Worm (Caenorhabditis elegans) whole organism, L4 larva: ENCODE results near the gene sph-1.

ENCODE experiments used
- F26F4.8 ChIP-seq: fragments of 200-800 bp; sonication (Bioruptor generic); conservative IDR thresholded peaks from 2 replicates; pipeline ENCODE4 v1.3.6; 2022; ENCODE audit warnings: missing genetic modification characterization, missing compliant biosample characterization
- F37D6.2 ChIP-seq: sonication (generic microtip); optimal IDR thresholded peaks from 2 replicates; lab custom pipeline; 2016; ENCODE audit warnings: mild to moderate bottlenecking, missing genetic modification characterization, missing compliant biosample characterization
- F44E2.7 ChIP-seq: fragments of 200-800 bp; sonication (Bioruptor generic); IDR thresholded peaks from 2 replicates; pipeline ENCODE4 v2.1.2; 2022; ENCODE audit warnings: missing genetic modification characterization, missing compliant biosample characterization
- Y105C5A.15 ChIP-seq: fragments of 200-800 bp; sonication (Bioruptor generic); IDR thresholded peaks from 2 replicates; pipeline ENCODE4 v1.3.6; 2022; ENCODE audit warnings: missing genetic modification characterization, missing compliant biosample characterization
- Y5F2A.4 ChIP-seq: fragments of 200-800 bp; sonication (Bioruptor generic); optimal IDR thresholded peaks from 2 replicates; lab custom pipeline; 2018; ENCODE audit warnings: mild to moderate bottlenecking, missing genetic modification characterization, missing compliant biosample characterization
- aha-1 ChIP-seq: fragments of 150-350 bp; peaks from one replicate; lab custom pipeline; 2014; ENCODE audit warnings: missing biosample characterization, missing genetic modification characterization
- arid-1 ChIP-seq: fragments of 200-800 bp; sonication (Bioruptor generic); conservative IDR thresholded peaks from 2 replicates; pipeline ENCODE4 v1.3.6; 2022; ENCODE audit warnings: missing genetic modification reagents, missing genetic modification characterization, missing compliant biosample characterization
- ctbp-1 ChIP-seq: fragments of 200-800 bp; sonication (Bioruptor generic); IDR thresholded peaks from 2 replicates; pipeline ENCODE4 v1.3.6; 2022; ENCODE audit warnings: missing genetic modification reagents, missing genetic modification characterization, missing compliant biosample characterization
- daf-12 ChIP-seq: fragments of 150-350 bp; optimal IDR thresholded peaks from 2 replicates; lab custom pipeline; 2014; ENCODE audit warnings: missing biosample characterization, missing genetic modification reagents, missing genetic modification characterization
- daf-16 ChIP-seq, 3 experiments: sonication (generic microtip); optimal IDR thresholded peaks; 2 replicates each; lab custom pipeline; 2016 to 2017; ENCODE audit warnings: missing genetic modification characterization in 3 of 3, missing genetic modification reagents in 3 of 3, mild to moderate bottlenecking in 2 of 3, missing compliant biosample characterization in 2 of 3, missing biosample characterization in 1 of 3, moderate library complexity in 1 of 3
- daf-8 ChIP-seq: fragments of 200-800 bp; sonication (Bioruptor generic); IDR thresholded peaks from 2 replicates; pipeline ENCODE4 v1.3.6; 2022; ENCODE audit warnings: missing genetic modification characterization, missing compliant biosample characterization
- dmd-8 ChIP-seq: fragments of 200-800 bp; sonication (Bioruptor generic); IDR thresholded peaks from 2 replicates; pipeline ENCODE4 v1.3.6; 2022; ENCODE audit warnings: missing genetic modification characterization, missing compliant biosample characterization
- dmd-9 ChIP-seq: fragments of 200-800 bp; sonication (Bioruptor generic); IDR thresholded peaks from 2 replicates; pipeline ENCODE4 v1.3.6; 2022; ENCODE audit warnings: missing genetic modification reagents, missing genetic modification characterization, missing compliant biosample characterization
- egl-27 ChIP-seq: sonication (generic microtip); optimal IDR thresholded peaks from 3 replicates; lab custom pipeline; 2017; ENCODE audit warnings: missing biosample characterization, missing genetic modification reagents, missing genetic modification characterization
- egl-43 ChIP-seq: fragments of 200-800 bp; sonication (Bioruptor generic); IDR thresholded peaks from 2 replicates; pipeline ENCODE4 v1.3.6; 2022; ENCODE audit warnings: missing genetic modification reagents, missing genetic modification characterization, missing compliant biosample characterization
- fos-1 ChIP-seq: fragments of 150-350 bp; optimal IDR thresholded peaks from 2 replicates; lab custom pipeline; 2014; ENCODE audit warnings: missing biosample characterization, missing genetic modification characterization
- gei-8 ChIP-seq: fragments of 200-800 bp; sonication (Bioruptor generic); optimal IDR thresholded peaks from 2 replicates; lab custom pipeline; 2018; ENCODE audit warnings: mild to moderate bottlenecking, missing genetic modification characterization, missing compliant biosample characterization
- lim-7 ChIP-seq: fragments of 200-800 bp; sonication (Bioruptor generic); IDR thresholded peaks from 2 replicates; pipeline ENCODE4 v1.3.6; 2022; ENCODE audit warnings: missing genetic modification characterization, missing compliant biosample characterization
- lin-15B ChIP-seq: fragments of 150-350 bp; sonication (generic microtip); optimal IDR thresholded peaks from 3 replicates; lab custom pipeline; 2014; ENCODE audit warnings: missing biosample characterization, missing genetic modification characterization
- lin-29 ChIP-seq: fragments of 200-800 bp; sonication (Bioruptor generic); IDR thresholded peaks from 2 replicates; pipeline ENCODE4 v1.3.6; 2022; ENCODE audit warnings: missing genetic modification reagents, missing genetic modification characterization, missing compliant biosample characterization
- lin-38 ChIP-seq: fragments of 200-800 bp; sonication (Bioruptor generic); IDR thresholded peaks from 2 replicates; pipeline ENCODE4 v1.3.6; 2022; ENCODE audit warnings: missing genetic modification reagents, missing genetic modification characterization, missing compliant biosample characterization
- madf-9 ChIP-seq: fragments of 200-800 bp; sonication (Bioruptor generic); conservative IDR thresholded peaks from 2 replicates; pipeline ENCODE4 v1.3.6; 2022; ENCODE audit warnings: missing genetic modification reagents, missing genetic modification characterization, missing compliant biosample characterization
- mes-2 ChIP-seq: sonication (generic microtip); optimal IDR thresholded peaks from 2 replicates; lab custom pipeline; 2016; ENCODE audit warnings: missing genotype, mild to moderate bottlenecking, missing genetic modification characterization, missing compliant biosample characterization; ENCODE audit not compliant: poor library complexity, severe bottlenecking
- nhr-28 ChIP-seq: fragments of 150-350 bp; optimal IDR thresholded peaks from 2 replicates; lab custom pipeline; 2014; ENCODE audit warnings: missing biosample characterization, missing genetic modification characterization
- nhr-42 ChIP-seq: fragments of 200-800 bp; sonication (Bioruptor generic); IDR thresholded peaks from 2 replicates; pipeline ENCODE4 v1.3.6; 2022; ENCODE audit warnings: missing genetic modification characterization, missing compliant biosample characterization
- nhr-77 ChIP-seq: fragments of 150-350 bp; optimal IDR thresholded peaks from 2 replicates; lab custom pipeline; 2014; ENCODE audit warnings: missing biosample characterization, missing genetic modification characterization
- rbr-2 ChIP-seq: sonication (generic microtip); optimal IDR thresholded peaks from 2 replicates; lab custom pipeline; 2016; ENCODE audit warnings: missing genotype, missing genetic modification characterization, missing compliant biosample characterization
- saeg-2 ChIP-seq: fragments of 200-800 bp; sonication (Bioruptor generic); IDR thresholded peaks from 2 replicates; pipeline ENCODE4 v1.3.6; 2022; ENCODE audit warnings: missing genetic modification reagents, missing genetic modification characterization, missing compliant biosample characterization
- set-16 ChIP-seq: fragments of 200-800 bp; sonication (Bioruptor generic); IDR thresholded peaks from 2 replicates; pipeline ENCODE4 v1.3.6; 2022; ENCODE audit warnings: missing genetic modification reagents, missing genetic modification characterization, missing compliant biosample characterization
- snpc-1.2 ChIP-seq: fragments of 200-800 bp; sonication (Bioruptor generic); IDR thresholded peaks from 2 replicates; pipeline ENCODE4 v1.3.6; 2022; ENCODE audit warnings: missing genetic modification reagents, missing genetic modification characterization, missing compliant biosample characterization
- snpc-4 ChIP-seq: fragments of 150-350 bp; optimal IDR thresholded peaks from 2 replicates; lab custom pipeline; 2014; ENCODE audit warnings: missing biosample characterization, missing genetic modification characterization
- spr-3 ChIP-seq: fragments of 200-800 bp; sonication (Bioruptor generic); optimal IDR thresholded peaks from 2 replicates; lab custom pipeline; 2018; ENCODE audit warnings: mild to moderate bottlenecking, missing genetic modification characterization, missing compliant biosample characterization
- tra-1 ChIP-seq: fragments of 200-800 bp; sonication (Bioruptor generic); IDR thresholded peaks from 2 replicates; pipeline ENCODE4 v1.3.6; 2022; ENCODE audit warnings: missing genetic modification reagents, missing genetic modification characterization, missing compliant biosample characterization
- unc-130 ChIP-seq: sonication (generic microtip); optimal IDR thresholded peaks from 2 replicates; lab custom pipeline; 2016; ENCODE audit warnings: missing genetic modification reagents, missing genetic modification characterization, missing compliant biosample characterization
- vab-7 ChIP-seq: fragments of 200-800 bp; sonication (Bioruptor generic); IDR thresholded peaks from 2 replicates; pipeline ENCODE4 v1.3.6; 2022; ENCODE audit warnings: missing genetic modification reagents, missing genetic modification characterization, missing compliant biosample characterization
- zip-2 ChIP-seq: fragments of 150-350 bp; optimal IDR thresholded peaks from 2 replicates; lab custom pipeline; 2014; ENCODE audit warnings: missing biosample characterization, missing genetic modification characterization

Gene sph-1

ce11 chrIV:8136005-8136512 lies 2.7 kb upstream of the sph-1 start, which contains the start of the genes isp-1 and islo-1 (continued):
- no peak for TF ChIP-seq daf-16 (GFP tag; optimal IDR thresholded peaks at IDR 0.05; lab: Kevin White, UChicago)
- TF ChIP-seq daf-16 (tag; optimal IDR thresholded peaks at IDR 0.05; lab: Kevin White, UChicago) = peak; percentile 55
- TF ChIP-seq nhr-28 = peak; percentile 32
- TF ChIP-seq gei-8 = no peak
- no peak for TF ChIP-seq arid-1 (GFP tag; lab: Robert Waterston, UW)
- TF ChIP-seq zip-2 (tag; lab: Kevin White, UChicago) = no peak
- TF ChIP-seq tra-1 (GFP tag; lab: Robert Waterston, UW) = no peak
- TF ChIP-seq F26F4.8 (GFP tag; lab: Robert Waterston, UW) = no peak
- TF ChIP-seq nhr-42 = no peak

ce11 chrIV:8130131-8130611 lies 3.2 kb downstream of the sph-1 start, which contains the start of the genes ndub-11 and moc-3:
ndub-11 (minus strand) TSS chrIV:8130231.
moc-3 (plus strand) TSS chrIV:8130561.
- TF ChIP-seq set-16 (no peak), lin-15B (tag; lab: Kevin White, UChicago) (no peak), lin-38 (GFP tag; lab: Robert Waterston, UW) (peak; percentile 73), rbr-2 (tag; lab: Kevin White, UChicago) (no peak), nhr-42 (no peak), nhr-77 (no peak), saeg-2 (GFP tag; lab: Robert Waterston, UW) (no peak), dmd-9 (GFP tag; lab: Robert Waterston, UW) (no peak), spr-3 (GFP tag; lab: Kevin White, UChicago) (no peak), madf-9 (GFP tag; lab: Robert Waterston, UW) (no peak), daf-16 (GFP tag; optimal IDR thresholded peaks at IDR 0.05; lab: Kevin White, UChicago) (no peak), daf-16 (tag; optimal IDR thresholded peaks at IDR 0.05; lab: Kevin White, UChicago) (no peak), unc-130 (no peak), snpc-4 (tag; lab: Kevin White, UChicago) (no peak), ctbp-1 (no peak), aha-1 (tag; lab: Kevin White, UChicago) (peak; percentile 13), Y5F2A.4 (no peak), mes-2 (peak; percentile 26), lin-29 (GFP tag; lab: Robert Waterston, UW) (no peak), daf-8 (GFP tag; lab: Robert Waterston, UW) (no peak), fos-1 (tag; lab: Kevin White, UChicago) (no peak)

ce11 chrIV:8127430-8127829 lies 5.9 kb downstream of the sph-1 start:
- TF ChIP-seq F44E2.7 (GFP tag; lab: Robert Waterston, UW) = no peak
- TF ChIP-seq egl-27 (tag; lab: Kevin White, UChicago) = no peak
- no peak for TF ChIP-seq snpc-1.2 (GFP tag; lab: Robert Waterston, UW)
- TF ChIP-seq snpc-4 (tag; lab: Kevin White, UChicago) = no peak
- TF ChIP-seq daf-12 (tag; lab: Kevin White, UChicago) = no peak
- no peak for TF ChIP-seq zip-2 (tag; lab: Kevin White, UChicago)
- TF ChIP-seq saeg-2 (GFP tag; lab: Robert Waterston, UW) = no peak
- TF ChIP-seq F37D6.2 = no peak

- no peak for TF ChIP-seq dmd-9 (GFP tag; lab: Robert Waterston, UW)
These were observed 6.5 kb downstream of the sph-1 start, which contains the start of gene ceph-41 for ce11 chrIV:8126902-8127301. ceph-41 (plus strand) TSS chrIV:8127202.

ce11 chrIV:8123541-8123940 lies 9.8 kb downstream of the sph-1 start:
- TF ChIP-seq snpc-1.2 (GFP tag; lab: Robert Waterston, UW) (peak; percentile 63), F26F4.8 (GFP tag; lab: Robert Waterston, UW) (0 out of 2 replicates have a peak, but pooled peaks have one; percentile 33), vab-7 (peak; percentile 47; the same call in 1 of the 2 replicates), lim-7 (GFP tag; lab: Robert Waterston, UW) (peak; percentile 76), Y105C5A.15 (GFP tag; lab: Robert Waterston, UW) (0 out of 2 replicates have a peak, but pooled peaks have one; percentile 23), dmd-8 (GFP tag; lab: Robert Waterston, UW) (0 out of 2 replicates have a peak, but pooled peaks have one; percentile 16), egl-43 (GFP tag; lab: Robert Waterston, UW) (peak; percentile 59; the same call in 1 of the 2 replicates)
- TF ChIP-seq, all 104 proteins: peak for 7; not testable (repeated sequence) for 97
